Worm (Caenorhabditis elegans) whole organism, L2 larva: ENCODE data around the gene ceh-37.

Experiments used
- R02D3.7 ChIP-seq: fragments of 150-350 bp; optimal IDR thresholded peaks from 2 replicates; lab custom pipeline; 2014; ENCODE audit warnings: missing biosample characterization, missing genetic modification characterization
- alr-1 ChIP-seq: fragments of 150-350 bp; optimal IDR thresholded peaks from 2 replicates; lab custom pipeline; 2014; ENCODE audit warnings: missing biosample characterization, missing genetic modification characterization
- ama-1 ChIP-seq: fragments of 150-350 bp; optimal IDR thresholded peaks from 2 replicates; lab custom pipeline; 2018; ENCODE audit warnings: inconsistent platforms
- egl-27 ChIP-seq: sonication (generic microtip); optimal IDR thresholded peaks from 3 replicates; lab custom pipeline; 2017; ENCODE audit warnings: missing biosample characterization, missing genetic modification reagents, missing genetic modification characterization
- elt-1 ChIP-seq: fragments of 150-350 bp; optimal IDR thresholded peaks from 2 replicates; lab custom pipeline; 2014; ENCODE audit warnings: missing biosample characterization, missing genetic modification characterization
- lin-11 ChIP-seq: fragments of 150-350 bp; sonication (generic microtip); optimal IDR thresholded peaks from 2 replicates; lab custom pipeline; 2014; ENCODE audit warnings: missing biosample characterization, missing genetic modification characterization, inconsistent platforms, mixed read lengths
- nhr-12 ChIP-seq: fragments of 150-350 bp; optimal IDR thresholded peaks from 2 replicates; lab custom pipeline; 2014; ENCODE audit warnings: missing biosample characterization, missing genetic modification characterization
- nhr-25 ChIP-seq: fragments of 150-350 bp; sonication (generic microtip); optimal IDR thresholded peaks from 3 replicates; lab custom pipeline; 2014; ENCODE audit warnings: missing biosample characterization, missing genetic modification characterization
- snpc-4 ChIP-seq: fragments of 150-350 bp; optimal IDR thresholded peaks from 2 replicates; lab custom pipeline; 2014; ENCODE audit warnings: missing biosample characterization, missing genetic modification characterization
- unc-55 ChIP-seq: fragments of 150-350 bp; sonication (generic microtip); optimal IDR thresholded peaks from 3 replicates; lab custom pipeline; 2014; ENCODE audit warnings: missing biosample characterization, missing genetic modification reagents, missing genetic modification characterization
- unc-62 ChIP-seq: fragments of 150-350 bp; optimal IDR thresholded peaks from 2 replicates; lab custom pipeline; 2014; ENCODE audit warnings: missing biosample characterization, missing genetic modification reagents, missing genetic modification characterization
- zag-1 ChIP-seq: fragments of 150-350 bp; optimal IDR thresholded peaks from 2 replicates; lab custom pipeline; 2014; ENCODE audit warnings: missing biosample characterization, missing genetic modification characterization

DNA sequence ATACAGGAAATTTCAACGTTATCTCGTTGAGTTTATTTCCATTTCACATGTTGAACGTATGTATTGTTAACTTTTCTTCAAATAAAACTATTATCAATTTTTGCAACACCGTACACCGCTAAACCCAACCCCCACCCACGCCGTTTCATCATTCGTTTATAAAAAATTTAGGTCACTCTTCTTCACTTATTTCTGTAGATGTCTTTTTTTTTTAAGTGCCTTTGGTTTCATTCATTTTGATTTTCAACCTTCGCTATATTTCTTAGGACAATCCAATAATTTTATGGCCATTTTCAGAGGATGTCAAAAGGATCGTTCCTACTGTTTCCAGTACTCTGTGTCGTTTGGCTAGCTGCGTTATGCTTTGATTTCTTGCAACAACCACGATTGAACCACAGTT lies 27.6 kb downstream of the ceh-37 start, which contains the start of gene C37E2.3:
- TF ChIP-seq nhr-25 (tag; lab: Kevin White, UChicago), result no peak
- no peak for TF ChIP-seq unc-55 (GFP tag; lab: Kevin White, UChicago)
- TF ChIP-seq alr-1 (tag; lab: Kevin White, UChicago), result no peak
- TF ChIP-seq nhr-12 (tag; lab: Kevin White, UChicago), result no peak
- TF ChIP-seq egl-27 (tag; lab: Kevin White, UChicago), result no peak
- no peak for TF ChIP-seq elt-1 (tag; lab: Kevin White, UChicago)
- TF ChIP-seq R02D3.7 (tag; lab: Kevin White, UChicago), result no peak
- TF ChIP-seq unc-62, result no peak
- no peak for TF ChIP-seq ama-1
- no peak for TF ChIP-seq lin-11
- no peak for TF ChIP-seq zag-1 (tag; lab: Kevin White, UChicago)
- no peak for TF ChIP-seq snpc-4 (tag; lab: Kevin White, UChicago)
